Fruit fly (Drosophila melanogaster) S2 (cell line): Measurements from ENCODE around the gene CG16957.

Experiments used
- CG8478 ChIP-seq: fragments of >200 bp; optimal IDR thresholded peaks from 2 replicates; lab custom pipeline; 2018
- CTCF ChIP-seq, 2 experiments: fragments of >200 bp; optimal IDR thresholded peaks; 2 replicates each; lab custom pipeline; 2018

- no peak for TF ChIP-seq CG8478
- no peak for TF ChIP-seq CTCF (optimal IDR thresholded peaks at IDR 0.05; lab: Kevin White, UChicago)
These were observed 33.0 kb downstream of the CG16957 start for dm6 chr2L:13362953-13363352.
